Fruit fly (Drosophila melanogaster) whole organism, pupa: ENCODE results near the gene Cubn2.

Experiments used
- CG10348 ChIP-seq: fragments of 200-800 bp; sonication (Bioruptor generic); IDR thresholded peaks from 2 replicates; pipeline ENCODE4 v1.3.6; 2022; ENCODE audit warnings: missing biosample characterization, missing genetic modification characterization
- CG13204 ChIP-seq: fragments of 200-800 bp; sonication (Bioruptor generic); optimal IDR thresholded peaks from 2 replicates; lab custom pipeline; 2018; ENCODE audit warnings: missing biosample characterization, mild to moderate bottlenecking, missing genetic modification characterization, moderate library complexity
- CG14655 ChIP-seq: fragments of 200-800 bp; sonication (Bioruptor generic); optimal IDR thresholded peaks from 3 replicates; lab custom pipeline; 2017; ENCODE audit warnings: mild to moderate bottlenecking, missing biosample characterization, missing genetic modification reagents, missing genetic modification characterization
- CG15710 ChIP-seq: fragments of 200-800 bp; sonication (Bioruptor generic); optimal IDR thresholded peaks from 2 replicates; lab custom pipeline; 2018; ENCODE audit warnings: missing biosample characterization, mild to moderate bottlenecking, missing genetic modification characterization, moderate library complexity
- CG34367 ChIP-seq: fragments of 200-800 bp; sonication (Bioruptor generic); optimal IDR thresholded peaks from 2 replicates; lab custom pipeline; 2018; ENCODE audit warnings: missing biosample characterization, mild to moderate bottlenecking, missing genetic modification characterization
- CG4496 ChIP-seq: fragments of 200-800 bp; sonication (Bioruptor generic); IDR thresholded peaks from 3 replicates; pipeline ENCODE4 v1.3.6; 2022; ENCODE audit warnings: missing biosample characterization, missing genetic modification characterization
- CG8301 ChIP-seq: fragments of 200-800 bp; sonication (Bioruptor generic); optimal IDR thresholded peaks from 2 replicates; lab custom pipeline; 2018; ENCODE audit warnings: missing biosample characterization, mild to moderate bottlenecking, missing genetic modification characterization
- CG9948 ChIP-seq: fragments of 200-800 bp; sonication (Bioruptor generic); optimal IDR thresholded peaks from 2 replicates; lab custom pipeline; 2018; ENCODE audit warnings: missing biosample characterization, mild to moderate bottlenecking, missing genetic modification characterization, moderate library complexity
- Snoo ChIP-seq: fragments of 200-800 bp; sonication (Bioruptor generic); optimal IDR thresholded peaks from 3 replicates; lab custom pipeline; 2017; ENCODE audit warnings: missing biosample characterization, mild to moderate bottlenecking, missing genetic modification characterization, inconsistent platforms
- fd96Ca ChIP-seq: fragments of 200-800 bp; sonication (Bioruptor generic); IDR thresholded peaks from 3 replicates; pipeline ENCODE4 v1.3.6; 2022; ENCODE audit warnings: missing biosample characterization, missing genetic modification characterization
- gl ChIP-seq: fragments of 200-800 bp; sonication (Bioruptor generic); optimal IDR thresholded peaks from 2 replicates; lab custom pipeline; 2018; ENCODE audit warnings: missing biosample characterization, mild to moderate bottlenecking, missing genetic modification characterization
- rn ChIP-seq: fragments of 200-800 bp; sonication (Bioruptor generic); IDR thresholded peaks from 2 replicates; pipeline ENCODE4 v1.3.6; 2022; ENCODE audit warnings: missing biosample characterization, missing genetic modification characterization

dm6 chr3L:11862266-11862665 is 47.7 kb upstream of the Cubn2 start:
- TF ChIP-seq gl (tag; lab: Kevin White, UChicago) (no peak), CG15710 (tag; lab: Kevin White, UChicago) (no peak), CG9948 (no peak), CG14655 (no peak), rn (GFP tag; lab: Robert Waterston, UW) (no peak), CG34367 (no peak), CG4496 (GFP tag; lab: Robert Waterston, UW) (no peak), CG13204 (no peak), CG10348 (no peak), fd96Ca (GFP tag; lab: Robert Waterston, UW) (no peak), CG8301 (no peak), Snoo (tag; lab: Kevin White, UChicago) (no peak)
